Worm (Caenorhabditis elegans) whole organism, mixed stage, embryonic: ENCODE results near the gene ttr-40.

Experiments
- M03D4.4 ChIP-seq: sonication (generic microtip); optimal IDR thresholded peaks from 2 replicates; lab custom pipeline; 2017; ENCODE audit warnings: mild to moderate bottlenecking, missing genetic modification characterization, missing compliant biosample characterization
- bed-3 ChIP-seq: fragments of 200-800 bp; sonication (Bioruptor generic); optimal IDR thresholded peaks from 3 replicates; lab custom pipeline; 2018; ENCODE audit warnings: mild to moderate bottlenecking, missing genetic modification characterization, moderate library complexity, missing compliant biosample characterization
- blmp-1 ChIP-seq: fragments of 150-350 bp; optimal IDR thresholded peaks from 2 replicates; lab custom pipeline; 2014; ENCODE audit warnings: missing biosample characterization, missing genetic modification characterization
- ceh-39 ChIP-seq: fragments of 150-350 bp; optimal IDR thresholded peaks from 2 replicates; lab custom pipeline; 2014; ENCODE audit warnings: missing biosample characterization, missing genetic modification characterization
- ceh-43 ChIP-seq: fragments of 200-800 bp; sonication (Bioruptor generic); optimal IDR thresholded peaks from 2 replicates; lab custom pipeline; 2018; ENCODE audit warnings: mild to moderate bottlenecking, missing genetic modification characterization, moderate library complexity, missing compliant biosample characterization
- ceh-83 ChIP-seq: fragments of 200-800 bp; sonication (Bioruptor generic); optimal IDR thresholded peaks from 2 replicates; lab custom pipeline; 2018; ENCODE audit warnings: mild to moderate bottlenecking, missing genetic modification characterization, missing compliant biosample characterization
- ces-1 ChIP-seq: fragments of 150-350 bp; optimal IDR thresholded peaks from 2 replicates; lab custom pipeline; 2014; ENCODE audit warnings: missing biosample characterization, missing genetic modification reagents, missing genetic modification characterization
- cnd-1 ChIP-seq: fragments of 200-800 bp; sonication (Bioruptor generic); optimal IDR thresholded peaks from 2 replicates; lab custom pipeline; 2018; ENCODE audit warnings: mild to moderate bottlenecking, missing genetic modification characterization, missing compliant biosample characterization
- drap-1 ChIP-seq: fragments of 200-800 bp; sonication (Bioruptor generic); optimal IDR thresholded peaks from 3 replicates; lab custom pipeline; 2018; ENCODE audit warnings: mild to moderate bottlenecking, missing genetic modification characterization, missing compliant biosample characterization
- elt-3 ChIP-seq: fragments of 150-350 bp; optimal IDR thresholded peaks from 2 replicates; lab custom pipeline; 2014; ENCODE audit warnings: missing biosample characterization, missing genetic modification characterization
- flh-1 ChIP-seq: fragments of 200-800 bp; sonication (Bioruptor generic); optimal IDR thresholded peaks from 2 replicates; lab custom pipeline; 2018; ENCODE audit warnings: mild to moderate bottlenecking, missing genetic modification characterization, moderate library complexity, missing compliant biosample characterization
- ham-2 ChIP-seq: fragments of 200-800 bp; sonication (Bioruptor generic); optimal IDR thresholded peaks from 2 replicates; lab custom pipeline; 2018; ENCODE audit warnings: mild to moderate bottlenecking, missing genetic modification characterization, missing compliant biosample characterization
- hlh-1 ChIP-seq: fragments of 150-350 bp; optimal IDR thresholded peaks from 2 replicates; lab custom pipeline; 2014; ENCODE audit warnings: missing biosample characterization, missing genetic modification reagents, missing genetic modification characterization
- lin-13 ChIP-seq: fragments of 150-350 bp; optimal IDR thresholded peaks from 2 replicates; lab custom pipeline; 2014; ENCODE audit warnings: missing biosample characterization, missing genetic modification characterization
- lin-32 ChIP-seq: fragments of 200-800 bp; sonication (Bioruptor generic); optimal IDR thresholded peaks from 2 replicates; lab custom pipeline; 2018; ENCODE audit warnings: mild to moderate bottlenecking, missing genetic modification characterization, missing compliant biosample characterization
- lsy-2 ChIP-seq: fragments of 150-350 bp; optimal IDR thresholded peaks from 2 replicates; lab custom pipeline; 2014; ENCODE audit warnings: missing biosample characterization, missing genetic modification characterization
- mep-1 ChIP-seq: fragments of 150-350 bp; optimal IDR thresholded peaks from 2 replicates; lab custom pipeline; 2017; ENCODE audit warnings: missing biosample characterization, missing genetic modification reagents, missing genetic modification characterization, inconsistent platforms
- nhr-12 ChIP-seq: fragments of 150-350 bp; optimal IDR thresholded peaks from 2 replicates; lab custom pipeline; 2014; ENCODE audit warnings: missing biosample characterization, missing genetic modification characterization
- nhr-2 ChIP-seq: fragments of 150-350 bp; optimal IDR thresholded peaks from 2 replicates; lab custom pipeline; 2014; ENCODE audit warnings: missing biosample characterization, missing genetic modification characterization
- nhr-237 ChIP-seq: fragments of 150-350 bp; optimal IDR thresholded peaks from 2 replicates; lab custom pipeline; 2014; ENCODE audit warnings: missing biosample characterization, missing genetic modification characterization
- nhr-76 ChIP-seq: sonication (generic microtip); optimal IDR thresholded peaks from 2 replicates; lab custom pipeline; 2017; ENCODE audit warnings: missing biosample characterization, missing genetic modification characterization
- pha-4 ChIP-seq: fragments of 150-350 bp; optimal IDR thresholded peaks from 2 replicates; lab custom pipeline; 2018; ENCODE audit warnings: missing biosample characterization, missing genetic modification reagents, missing genetic modification characterization
- snpc-4 ChIP-seq: fragments of 150-350 bp; optimal IDR thresholded peaks from 2 replicates; lab custom pipeline; 2014; ENCODE audit warnings: missing biosample characterization, missing genetic modification characterization
- sptf-1 ChIP-seq: sonication (generic microtip); optimal IDR thresholded peaks from 2 replicates; lab custom pipeline; 2017; ENCODE audit warnings: mild to moderate bottlenecking, missing genetic modification characterization, moderate library complexity, missing compliant biosample characterization
- tbx-8 ChIP-seq: fragments of 200-800 bp; sonication (Bioruptor generic); optimal IDR thresholded peaks from 2 replicates; lab custom pipeline; 2018; ENCODE audit warnings: mild to moderate bottlenecking, missing genetic modification characterization, moderate library complexity, missing compliant biosample characterization
- unc-120 ChIP-seq: sonication (generic microtip); optimal IDR thresholded peaks from 2 replicates; lab custom pipeline; 2017; ENCODE audit warnings: missing genetic modification characterization, missing compliant biosample characterization; ENCODE audit not compliant: poor library complexity, severe bottlenecking
- unc-39 ChIP-seq: fragments of 150-350 bp; optimal IDR thresholded peaks from 2 replicates; lab custom pipeline; 2014; ENCODE audit warnings: missing biosample characterization, missing genetic modification characterization
- unc-62 ChIP-seq: fragments of 150-350 bp; optimal IDR thresholded peaks from 2 replicates; lab custom pipeline; 2014; ENCODE audit warnings: missing biosample characterization, missing genetic modification reagents, missing genetic modification characterization
- zip-8 ChIP-seq: fragments of 150-350 bp; optimal IDR thresholded peaks from 2 replicates; lab custom pipeline; 2014; ENCODE audit warnings: missing biosample characterization, missing genetic modification characterization
- ztf-11 ChIP-seq: fragments of 150-350 bp; optimal IDR thresholded peaks from 2 replicates; lab custom pipeline; 2014; ENCODE audit warnings: missing biosample characterization, missing genetic modification characterization

ttr-40 gene

DNA sequence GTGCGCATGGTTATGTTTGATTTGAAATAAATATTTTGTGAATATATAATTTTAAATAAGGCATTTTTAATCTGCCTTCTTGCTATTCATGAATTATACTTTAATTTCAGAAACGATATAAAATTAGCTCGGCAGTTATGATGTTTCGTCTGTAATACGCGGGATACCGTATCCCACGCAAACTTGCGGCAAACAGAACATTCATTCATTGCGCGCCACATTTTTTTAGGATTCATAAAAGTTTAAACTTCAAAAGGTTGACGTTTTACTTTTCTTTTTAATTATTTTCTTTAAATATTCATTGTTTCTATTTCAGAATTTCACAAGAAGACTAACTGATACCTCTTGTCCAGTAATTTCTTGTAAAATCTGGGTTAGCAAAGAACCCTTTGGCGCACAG, 32.4 kb downstream of the ttr-40 start, which contains the start of gene tag-153:
Gene tag-153, plus strand, starts transcription at position 200 of the 400 bp plus-strand sequence.
- no peak for TF ChIP-seq ham-2 (GFP tag; lab: Kevin White, UChicago)
- no peak for TF ChIP-seq unc-39 (tag; lab: Kevin White, UChicago)

DNA sequence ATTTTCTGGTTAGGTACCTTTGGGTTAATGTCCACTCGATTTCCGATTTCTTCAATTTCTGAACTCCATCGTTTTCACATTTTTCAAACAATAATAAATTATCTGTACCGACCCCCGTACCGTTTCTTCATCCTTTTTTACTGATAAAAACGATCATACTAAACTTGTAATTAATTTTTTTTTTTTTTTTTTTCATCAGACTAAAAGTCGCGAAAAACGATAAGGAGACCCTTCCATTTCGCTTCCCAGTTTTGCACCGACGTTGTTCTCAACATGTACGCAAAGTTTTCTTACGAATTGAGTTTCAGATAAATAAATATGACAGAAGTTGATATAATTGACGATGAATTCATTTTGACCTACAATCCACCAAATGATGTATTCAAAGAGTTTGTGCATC, 34.1 kb downstream of the ttr-40 start, which contains the start of gene F44A2.7:
Gene F44A2.7, plus strand, starts transcription at position 301 of the 400 bp plus-strand sequence.
- TF ChIP-seq lin-13 (tag; lab: Kevin White, UChicago) (no peak), mep-1 (tag; lab: Kevin White, UChicago) (no peak), blmp-1 (tag; lab: Kevin White, UChicago) (no peak), ceh-83 (GFP tag; lab: Kevin White, UChicago) (no peak), tbx-8 (GFP tag; lab: Kevin White, UChicago) (no peak), unc-62 (GFP tag; lab: Kevin White, UChicago) (no peak), snpc-4 (tag; lab: Kevin White, UChicago) (no peak)
- TF ChIP-seq, all 35 proteins: peak for 0

DNA sequence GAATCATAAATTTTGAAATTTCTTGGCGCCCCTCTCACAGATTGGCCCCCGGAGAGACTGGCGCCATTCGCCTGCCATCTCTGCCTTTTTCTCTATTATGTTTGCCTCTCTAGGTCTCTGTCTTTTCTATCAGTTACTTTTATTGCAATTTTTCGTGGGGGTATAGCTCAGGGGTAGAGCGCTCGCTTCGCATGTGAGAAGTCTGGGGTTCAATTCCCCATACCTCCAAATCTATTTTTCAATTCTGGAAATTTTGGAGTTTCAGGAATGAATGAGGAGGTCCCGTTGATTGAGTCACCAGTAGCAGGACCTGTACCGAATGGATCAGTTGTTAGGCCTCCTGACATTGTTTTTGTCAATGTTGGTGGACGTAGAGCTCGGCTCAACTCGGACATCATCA, 37.2 kb downstream of the ttr-40 start, which contains the start of gene kvs-3:
Gene kvs-3, plus strand, starts transcription at position 266 of the 400 bp plus-strand sequence.
- TF ChIP-seq unc-120 (tag; lab: Kevin White, UChicago) (peak; percentile 58), nhr-12 (tag; lab: Kevin White, UChicago) (no peak), lsy-2 (tag; lab: Kevin White, UChicago) (no peak), ham-2 (GFP tag; lab: Kevin White, UChicago) (no peak), unc-39 (tag; lab: Kevin White, UChicago) (no peak), ceh-83 (GFP tag; lab: Kevin White, UChicago) (peak; percentile 40), sptf-1 (tag; lab: Kevin White, UChicago) (peak; percentile 57), M03D4.4 (peak; percentile 6), bed-3 (GFP tag; lab: Kevin White, UChicago) (peak; percentile 5)
- TF ChIP-seq, all 35 proteins: peak for 5

DNA sequence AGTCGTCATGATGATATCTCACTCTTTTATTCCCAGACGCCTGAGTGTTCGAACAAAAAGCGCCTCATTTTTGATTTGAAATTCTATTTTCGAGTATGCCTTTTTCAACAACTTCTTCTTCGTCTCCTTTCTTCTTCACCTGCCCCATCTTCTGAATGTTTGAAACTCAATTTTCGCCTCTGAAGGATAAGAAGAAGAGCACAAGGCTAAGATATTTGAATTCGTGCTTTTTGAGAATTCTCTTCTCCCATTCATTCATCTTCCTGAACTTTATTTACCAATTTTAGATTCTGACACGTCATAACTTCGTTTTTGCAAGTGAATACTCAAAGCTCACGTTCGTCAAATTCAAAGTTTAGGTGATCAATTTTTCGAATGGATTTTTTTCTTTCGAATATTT, 38.3 kb downstream of the ttr-40 start:
- TF ChIP-seq drap-1 (GFP tag; lab: Kevin White, UChicago) (no peak), ces-1 (GFP tag; lab: Kevin White, UChicago) (peak; percentile 38), flh-1 (GFP tag; lab: Kevin White, UChicago) (no peak), ceh-43 (GFP tag; lab: Kevin White, UChicago) (no peak), cnd-1 (tag; lab: Kevin White, UChicago) (no peak), ceh-39 (tag; lab: Kevin White, UChicago) (no peak), unc-39 (tag; lab: Kevin White, UChicago) (no peak), nhr-237 (tag; lab: Kevin White, UChicago) (no peak)

DNA sequence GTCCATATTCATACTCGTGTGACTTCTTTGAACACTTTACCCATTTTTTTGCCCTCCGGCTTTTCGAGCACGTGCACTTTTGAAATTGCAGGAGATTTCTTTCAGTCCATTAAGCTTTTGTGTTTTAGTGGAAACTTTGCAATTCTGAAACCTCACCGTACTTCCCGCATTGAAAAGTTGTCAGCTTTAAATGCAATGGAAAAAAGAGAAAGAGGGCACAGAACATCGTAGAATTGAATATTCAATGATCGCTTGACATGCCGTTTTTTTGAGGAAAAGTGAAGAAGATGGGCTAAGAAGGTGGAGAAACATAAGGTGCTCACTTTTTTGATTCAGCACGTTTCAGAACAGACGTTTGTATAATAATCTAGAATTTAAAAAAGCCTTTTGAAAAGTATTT, 40.9 kb downstream of the ttr-40 start:
- TF ChIP-seq snpc-4 (tag; lab: Kevin White, UChicago), result no peak
- no peak for TF ChIP-seq ces-1 (GFP tag; lab: Kevin White, UChicago)
- no peak for TF ChIP-seq bed-3 (GFP tag; lab: Kevin White, UChicago)
- TF ChIP-seq elt-3 (tag; lab: Kevin White, UChicago), result no peak
- no peak for TF ChIP-seq flh-1 (GFP tag; lab: Kevin White, UChicago)
- no peak for TF ChIP-seq pha-4 (tag; lab: Kevin White, UChicago)
- no peak for TF ChIP-seq ceh-43 (GFP tag; lab: Kevin White, UChicago)
- no peak for TF ChIP-seq nhr-76 (tag; lab: Kevin White, UChicago)
- TF ChIP-seq unc-39 (tag; lab: Kevin White, UChicago), result no peak
- TF ChIP-seq hlh-1 (tag; lab: Kevin White, UChicago), result no peak
- TF ChIP-seq ztf-11 (tag; lab: Kevin White, UChicago), result no peak
- no peak for TF ChIP-seq unc-120 (tag; lab: Kevin White, UChicago)
- TF ChIP-seq M03D4.4, result no peak
- TF ChIP-seq zip-8 (tag; lab: Kevin White, UChicago), result no peak
- TF ChIP-seq lin-32 (GFP tag; lab: Kevin White, UChicago), result no peak
- no peak for TF ChIP-seq nhr-2 (tag; lab: Kevin White, UChicago)
- TF ChIP-seq blmp-1 (tag; lab: Kevin White, UChicago), result no peak
- TF ChIP-seq ceh-39 (tag; lab: Kevin White, UChicago), result no peak
- TF ChIP-seq nhr-237 (tag; lab: Kevin White, UChicago), result no peak
- no peak for TF ChIP-seq lin-13 (tag; lab: Kevin White, UChicago)
- TF ChIP-seq, all 35 proteins: peak for 0
